Worm (Caenorhabditis elegans): Measurements from ENCODE around the gene tag-297.

The tag-297 gene

DNA sequence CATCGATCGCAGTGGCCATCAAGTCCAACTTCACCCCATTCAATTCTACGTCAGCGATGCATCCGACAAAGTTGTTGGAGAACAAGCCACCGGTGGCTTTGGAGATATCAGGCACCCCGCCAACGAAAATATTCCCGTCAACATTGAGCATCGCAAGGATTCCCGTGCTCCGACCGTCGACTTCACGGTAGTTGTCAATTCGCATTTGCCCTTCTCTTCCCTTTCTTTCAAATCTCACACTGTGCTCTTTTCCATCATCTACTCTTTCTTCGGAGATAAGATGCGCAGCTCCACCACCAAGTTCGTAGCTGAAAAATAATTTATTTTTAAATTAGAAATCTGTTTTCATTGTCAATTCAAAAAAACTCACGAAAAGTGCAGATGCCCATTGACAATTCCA lies 20.1 kb downstream of the tag-297 start:
- TF ChIP-seq egl-5 (tag; optimal IDR thresholded peaks at IDR 0.05) (no peak), ama-1 (optimal IDR thresholded peaks at IDR 0.05) (no peak), ztf-11 (tag; optimal IDR thresholded peaks at IDR 0.05) (no peak), ceh-82 (tag; optimal IDR thresholded peaks at IDR 0.05) (no peak), fkh-2 (tag; optimal IDR thresholded peaks at IDR 0.05) (no peak), pha-4 (tag; optimal IDR thresholded peaks at IDR 0.05) (no peak), daf-12 (tag; optimal IDR thresholded peaks at IDR 0.05) (no peak), ZK546.5 (tag; optimal IDR thresholded peaks at IDR 0.05) (no peak), elt-2 (tag; optimal IDR thresholded peaks at IDR 0.05) (no peak), elt-1 (tag; optimal IDR thresholded peaks at IDR 0.05) (no peak), snpc-4 (tag; optimal IDR thresholded peaks at IDR 0.05) (no peak)

- TF ChIP-seq elt-1 (tag; optimal IDR thresholded peaks at IDR 0.05): no peak
- peak in 1 of 3 experiments; percentile 66 for TF ChIP-seq elt-3 (tag; optimal IDR thresholded peaks at IDR 0.05)
- TF ChIP-seq nhr-43 (tag; optimal IDR thresholded peaks at IDR 0.05; ENCODE audit: poor library complexity, severe bottlenecking): peak; percentile 35
- TF ChIP-seq R02D3.7 (tag; optimal IDR thresholded peaks at IDR 0.05): no peak
- peak; percentile 19 for TF ChIP-seq nhr-23 (tag; optimal IDR thresholded peaks at IDR 0.05)
- TF ChIP-seq egl-5 (tag; optimal IDR thresholded peaks at IDR 0.05): peak; percentile 53
Measured at ce11 chrII:14664647-14665518, 37.5 kb downstream of the tag-297 start.

DNA sequence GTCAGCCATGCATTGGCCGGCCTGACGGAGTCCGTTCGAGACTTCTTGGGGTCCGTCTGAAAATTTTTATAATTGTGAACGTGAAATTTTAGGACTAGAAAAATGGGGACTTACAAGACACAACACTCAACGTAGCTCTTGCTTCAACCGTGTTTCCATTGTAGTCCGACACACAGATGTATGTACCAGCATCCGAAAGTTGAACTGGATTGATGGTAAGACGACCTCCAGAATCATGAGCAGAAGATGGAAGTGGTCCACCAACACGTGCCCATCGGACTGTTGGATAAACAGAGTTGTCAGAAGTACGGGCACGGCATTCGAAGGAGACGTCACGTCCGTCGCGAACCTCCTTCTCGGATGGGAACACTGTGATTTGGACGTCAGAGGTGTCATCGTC lies 38.8 kb downstream of the tag-297 start:
- TF ChIP-seq fkh-10 (GFP tag; optimal IDR thresholded peaks at IDR 0.05): no peak
- TF ChIP-seq eor-1 (tag; optimal IDR thresholded peaks at IDR 0.05): no peak
- TF ChIP-seq nhr-25 (tag; optimal IDR thresholded peaks at IDR 0.05): no peak
- TF ChIP-seq lin-15B (tag; optimal IDR thresholded peaks at IDR 0.05): no peak
- TF ChIP-seq unc-39 (tag; optimal IDR thresholded peaks at IDR 0.05): no peak
- no peak for TF ChIP-seq pqm-1 (tag; optimal IDR thresholded peaks at IDR 0.05)
- TF ChIP-seq elt-2 (tag; optimal IDR thresholded peaks at IDR 0.05): no peak
- no peak for TF ChIP-seq lsy-12 (tag; optimal IDR thresholded peaks at IDR 0.05)
- TF ChIP-seq nhr-11 (tag; optimal IDR thresholded peaks at IDR 0.05): no peak
- TF ChIP-seq jun-1 (tag; optimal IDR thresholded peaks at IDR 0.05): no peak
- no peak for TF ChIP-seq snpc-4 (tag; optimal IDR thresholded peaks at IDR 0.05)
- no peak for TF ChIP-seq nhr-237 (tag; optimal IDR thresholded peaks at IDR 0.05)
- TF ChIP-seq mml-1 (tag; optimal IDR thresholded peaks at IDR 0.05): no peak

- TF ChIP-seq tbx-2 (tag; optimal IDR thresholded peaks at IDR 0.05) (no peak), pha-4 (tag; optimal IDR thresholded peaks at IDR 0.05) (peak; percentile 71)
Measured at ce11 chrII:14668608-14669007, 41.2 kb downstream of the tag-297 start.

ce11 chrII:14670175-14670574 lies 42.7 kb downstream of the tag-297 start:
- TF ChIP-seq lin-39 (tag; optimal IDR thresholded peaks at IDR 0.05) (peak; percentile 22), ama-1 (optimal IDR thresholded peaks at IDR 0.05) (no peak)

- TF ChIP-seq nhr-25 (tag; optimal IDR thresholded peaks at IDR 0.05) (no peak), ztf-11 (tag; optimal IDR thresholded peaks at IDR 0.05) (no peak), sea-2 (GFP tag; optimal IDR thresholded peaks at IDR 0.05) (no peak), egl-5 (tag; optimal IDR thresholded peaks at IDR 0.05) (peak; percentile 60), lin-39 (tag; optimal IDR thresholded peaks at IDR 0.05) (peak; percentile 2)
Measured at ce11 chrII:14672095-14672494, 44.7 kb downstream of the tag-297 start.

DNA sequence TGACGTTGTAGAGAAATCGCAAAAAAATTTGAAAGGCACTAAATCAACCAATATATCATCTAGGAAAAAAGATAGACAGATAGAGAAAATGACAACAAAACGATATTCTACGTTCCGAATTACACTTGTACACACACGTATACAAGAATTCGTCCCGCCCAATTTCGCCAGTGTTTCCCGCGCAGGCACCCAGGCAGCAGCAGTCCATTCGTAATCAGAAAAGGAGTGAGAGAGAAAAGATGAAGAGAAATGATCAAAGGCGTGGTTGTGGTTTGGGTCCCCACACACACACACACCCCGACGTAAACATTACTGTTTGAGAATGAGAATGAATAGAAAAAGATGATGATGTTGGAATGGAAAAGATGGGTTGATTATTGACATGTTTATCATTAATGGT lies 46.2 kb downstream of the tag-297 start:
- TF ChIP-seq nhr-23 (tag; optimal IDR thresholded peaks at IDR 0.05) (peak; percentile 17), nhr-11 (tag; optimal IDR thresholded peaks at IDR 0.05) (no peak), unc-62 (GFP tag; optimal IDR thresholded peaks at IDR 0.05) (no peak), lin-15B (tag; optimal IDR thresholded peaks at IDR 0.05) (no peak), fkh-2 (tag; optimal IDR thresholded peaks at IDR 0.05) (no peak), nfya-1 (tag; optimal IDR thresholded peaks at IDR 0.05; ENCODE audit: insufficient read depth) (no peak), nhr-25 (tag; optimal IDR thresholded peaks at IDR 0.05) (peak; percentile 40), lin-39 (tag; optimal IDR thresholded peaks at IDR 0.05) (no peak), nhr-77 (tag; optimal IDR thresholded peaks at IDR 0.05) (no peak), egl-5 (tag; optimal IDR thresholded peaks at IDR 0.05) (no peak), R02D3.7 (tag; optimal IDR thresholded peaks at IDR 0.05) (no peak)
